Worm (Caenorhabditis elegans) whole organism, midembryonic: ENCODE data around the gene ucp-4.
A peak's percentile ranks its signal among the peaks of the same experiment; 100 is the strongest.
"Not testable (repeated sequence)": the region's sequence is repeated elsewhere in the genome, so short reads cannot be mapped to it uniquely, and the experiment has no call there.

Experiments used
- T22C8.4 ChIP-seq: fragments of 200-800 bp; sonication (Bioruptor generic); IDR thresholded peaks from 2 replicates; pipeline ENCODE4 v1.3.6; 2022; ENCODE audit warnings: missing genetic modification characterization, missing compliant biosample characterization
- cog-1 ChIP-seq: sonication (generic microtip); optimal IDR thresholded peaks from 2 replicates; lab custom pipeline; 2016; ENCODE audit warnings: missing genetic modification characterization, missing compliant biosample characterization
- flt-1 ChIP-seq: fragments of 200-800 bp; sonication (Bioruptor generic); IDR thresholded peaks from 2 replicates; pipeline ENCODE4 v1.3.6; 2022; ENCODE audit warnings: missing genetic modification characterization, missing compliant biosample characterization
- klf-2 ChIP-seq: fragments of 200-800 bp; sonication (Bioruptor generic); conservative IDR thresholded peaks from 2 replicates; pipeline ENCODE4 v1.3.6; 2022; ENCODE audit warnings: missing genetic modification reagents, missing genetic modification characterization, missing compliant biosample characterization
- med-1 ChIP-seq: sonication (generic microtip); optimal IDR thresholded peaks from 2 replicates; lab custom pipeline; 2017; ENCODE audit warnings: missing genetic modification characterization, mild to moderate bottlenecking, missing compliant biosample characterization, antibody characterized with exemption, missing genetic modification reagents; ENCODE audit not compliant: insufficient read depth
- ref-1 ChIP-seq: fragments of 200-800 bp; sonication (Bioruptor generic); conservative IDR thresholded peaks from 2 replicates; pipeline ENCODE4 v1.3.6; 2022; ENCODE audit warnings: missing genetic modification reagents, missing genetic modification characterization, missing compliant biosample characterization
- tab-1 ChIP-seq: fragments of 200-800 bp; sonication (Bioruptor generic); IDR thresholded peaks from 2 replicates; pipeline ENCODE4 v1.3.6; 2022; ENCODE audit warnings: missing genetic modification characterization, missing compliant biosample characterization
- ztf-23 ChIP-seq: fragments of 200-800 bp; sonication (Bioruptor generic); IDR thresholded peaks from 2 replicates; pipeline ENCODE4 v1.3.6; 2022; ENCODE audit warnings: missing genetic modification reagents, missing genetic modification characterization, missing compliant biosample characterization
- ztf-29 ChIP-seq: fragments of 200-800 bp; sonication (Bioruptor generic); IDR thresholded peaks from 2 replicates; pipeline ENCODE4 v1.3.6; 2022; ENCODE audit warnings: missing genetic modification reagents, missing genetic modification characterization, missing compliant biosample characterization

ce11 chrV:9342282-9342681, 8.2 kb downstream of the ucp-4 start:
- TF ChIP-seq flt-1 (GFP tag; lab: Robert Waterston, UW) (peak; percentile 78; the same call in 1 of the 2 replicates), klf-2 (GFP tag; lab: Robert Waterston, UW) (0 out of 2 replicates have a peak, but pooled peaks have one; percentile 49), T22C8.4 (GFP tag; lab: Robert Waterston, UW) (peak; percentile 28; the same call in 1 of the 2 replicates), ztf-23 (0 out of 2 replicates have a peak, but pooled peaks have one; percentile 6)
- TF ChIP-seq ref-1 (GFP tag; lab: Robert Waterston, UW); med-1 (GFP tag; lab: Kevin White, UChicago); tab-1 (GFP tag; lab: Robert Waterston, UW); ztf-29; cog-1 (tag; lab: Kevin White, UChicago): not testable (repeated sequence)
